Fruit fly (Drosophila melanogaster) whole organism, embryonic: ENCODE results near the gene dpr9.

ENCODE experiments used
- CG10147 ChIP-seq: fragments of 200-800 bp; sonication (Bioruptor generic); optimal IDR thresholded peaks from 2 replicates; lab custom pipeline; 2019; ENCODE audit warnings: missing biosample characterization, mild to moderate bottlenecking, missing genetic modification characterization, moderate library complexity
- CG10321 ChIP-seq: fragments of 200-800 bp; sonication (Bioruptor generic); IDR thresholded peaks from 2 replicates; pipeline ENCODE4 v1.3.6; 2022; ENCODE audit warnings: missing biosample characterization, missing genetic modification characterization
- CG10979 ChIP-seq: fragments of 200-800 bp; sonication (Bioruptor generic); optimal IDR thresholded peaks from 2 replicates; lab custom pipeline; 2018; ENCODE audit warnings: missing biosample characterization, mild to moderate bottlenecking, missing genetic modification characterization, moderate library complexity
- CG11085 ChIP-seq: fragments of 200-800 bp; sonication (Bioruptor generic); IDR thresholded peaks from 2 replicates; pipeline ENCODE4 v1.3.6; 2022; ENCODE audit warnings: missing biosample characterization, missing genetic modification characterization
- CG11504 ChIP-seq: fragments of 200-800 bp; sonication (Bioruptor generic); optimal IDR thresholded peaks from 3 replicates; lab custom pipeline; 2019; ENCODE audit warnings: missing biosample characterization, mild to moderate bottlenecking, missing genetic modification characterization, moderate library complexity
- CG11560 ChIP-seq: fragments of 200-800 bp; sonication (Bioruptor generic); IDR thresholded peaks from 3 replicates; pipeline ENCODE4 v1.3.6; 2022; ENCODE audit warnings: missing biosample characterization, missing genetic modification characterization
- CG12391 ChIP-seq: fragments of 200-800 bp; sonication (Bioruptor generic); optimal IDR thresholded peaks from 3 replicates; lab custom pipeline; 2018; ENCODE audit warnings: missing biosample characterization, mild to moderate bottlenecking, missing genetic modification characterization, moderate library complexity
- CG12769 ChIP-seq: fragments of 200-800 bp; sonication (Bioruptor generic); optimal IDR thresholded peaks from 2 replicates; lab custom pipeline; 2019; ENCODE audit warnings: missing biosample characterization, mild to moderate bottlenecking, missing genetic modification characterization, moderate library complexity
- CG14667 ChIP-seq: fragments of 200-800 bp; sonication (Bioruptor generic); IDR thresholded peaks from 2 replicates; pipeline ENCODE4 v1.3.6; 2022; ENCODE audit warnings: missing biosample characterization, missing genetic modification characterization
- CG17385 ChIP-seq: fragments of 200-800 bp; sonication (Bioruptor generic); optimal IDR thresholded peaks from 3 replicates; lab custom pipeline; 2018; ENCODE audit warnings: missing biosample characterization, mild to moderate bottlenecking, missing genetic modification characterization
- CG17612 ChIP-seq: fragments of 200-800 bp; sonication (Bioruptor generic); IDR thresholded peaks from 2 replicates; pipeline ENCODE4 v1.3.6; 2022; ENCODE audit warnings: missing biosample characterization, missing genetic modification characterization
- CG18764 ChIP-seq: fragments of 200-800 bp; sonication (Bioruptor generic); optimal IDR thresholded peaks from 3 replicates; lab custom pipeline; 2016; ENCODE audit warnings: missing biosample characterization, missing genetic modification characterization
- CG2120 ChIP-seq: fragments of 200-800 bp; sonication (Bioruptor generic); optimal IDR thresholded peaks from 3 replicates; lab custom pipeline; 2016; ENCODE audit warnings: missing biosample characterization, missing genetic modification characterization
- CG2889 ChIP-seq: fragments of 200-800 bp; sonication (Bioruptor generic); IDR thresholded peaks from 3 replicates; pipeline ENCODE4 v1.3.6; 2022; ENCODE audit warnings: missing biosample characterization, missing genetic modification characterization
- CG31441 ChIP-seq: fragments of 200-800 bp; sonication (Bioruptor generic); IDR thresholded peaks from 2 replicates; pipeline ENCODE4 v1.3.6; 2022; ENCODE audit warnings: missing biosample characterization, missing genetic modification characterization
- CG3995 ChIP-seq: fragments of 200-800 bp; sonication (Bioruptor generic); optimal IDR thresholded peaks from 3 replicates; lab custom pipeline; 2016; ENCODE audit warnings: missing biosample characterization, missing genetic modification characterization
- CG4328 ChIP-seq: fragments of 200-800 bp; sonication (Bioruptor generic); optimal IDR thresholded peaks from 3 replicates; lab custom pipeline; 2017; ENCODE audit warnings: missing biosample characterization, missing genetic modification reagents, missing genetic modification characterization
- CG4424 ChIP-seq: fragments of 200-800 bp; sonication (Bioruptor generic); optimal IDR thresholded peaks from 3 replicates; lab custom pipeline; 2016; ENCODE audit warnings: missing biosample characterization, missing genetic modification characterization
- CG6175 ChIP-seq: fragments of 200-800 bp; sonication (Bioruptor generic); IDR thresholded peaks from 3 replicates; pipeline ENCODE4 v1.3.6; 2022; ENCODE audit warnings: missing biosample characterization, missing genetic modification characterization
- CG8359 ChIP-seq: fragments of 200-800 bp; sonication (Bioruptor generic); optimal IDR thresholded peaks from 2 replicates; lab custom pipeline; 2017; ENCODE audit warnings: missing biosample characterization, mild to moderate bottlenecking, missing genetic modification characterization, borderline replicate concordance
- CG9437 ChIP-seq: fragments of 200-800 bp; sonication (Bioruptor generic); optimal IDR thresholded peaks from 2 replicates; lab custom pipeline; 2018; ENCODE audit warnings: missing biosample characterization, mild to moderate bottlenecking, missing genetic modification characterization
- CG9817 ChIP-seq: fragments of 200-800 bp; sonication (Bioruptor generic); optimal IDR thresholded peaks from 2 replicates; lab custom pipeline; 2018; ENCODE audit warnings: missing biosample characterization, mild to moderate bottlenecking, missing genetic modification characterization, moderate library complexity
- CHES-1-like ChIP-seq: fragments of 200-800 bp; sonication (Bioruptor generic); optimal IDR thresholded peaks from 2 replicates; lab custom pipeline; 2016; ENCODE audit warnings: missing biosample characterization, missing genetic modification characterization
- Chrac-16 ChIP-seq: fragments of 200-800 bp; sonication (Bioruptor generic); optimal IDR thresholded peaks from 3 replicates; lab custom pipeline; 2016; ENCODE audit warnings: missing biosample characterization, missing genetic modification characterization
- Doc3 ChIP-seq: fragments of 200-800 bp; sonication (Bioruptor generic); IDR thresholded peaks from 3 replicates; pipeline ENCODE4 v1.3.6; 2022; ENCODE audit warnings: missing biosample characterization, missing genetic modification characterization; ENCODE audit not compliant: partially characterized antibody
- Fer1 ChIP-seq: fragments of 200-800 bp; sonication (Bioruptor generic); optimal IDR thresholded peaks from 2 replicates; lab custom pipeline; 2017; ENCODE audit warnings: missing biosample characterization, mild to moderate bottlenecking, missing genetic modification characterization
- Gsc ChIP-seq: fragments of 200-800 bp; sonication (Bioruptor generic); IDR thresholded peaks from 2 replicates; pipeline ENCODE4 v1.3.6; 2022; ENCODE audit warnings: missing biosample characterization, missing genetic modification characterization
- Med ChIP-seq: fragments of 200-800 bp; sonication (Bioruptor generic); peaks from one replicate; lab custom pipeline; 2016; ENCODE audit warnings: missing biosample characterization, missing genetic modification characterization, mild to moderate bottlenecking, inconsistent platforms, moderate library complexity
- ap ChIP-seq: fragments of 200-800 bp; sonication (Bioruptor generic); IDR thresholded peaks from 2 replicates; pipeline ENCODE4 v1.3.6; 2022; ENCODE audit warnings: missing biosample characterization, missing genetic modification characterization
- ase ChIP-seq: fragments of 200-800 bp; sonication (Bioruptor generic); IDR thresholded peaks from 3 replicates; pipeline ENCODE4 v1.3.6; 2022; ENCODE audit warnings: missing biosample characterization, missing genetic modification characterization
- bab2 ChIP-seq: fragments of 200-800 bp; sonication (Bioruptor generic); optimal IDR thresholded peaks from 2 replicates; lab custom pipeline; 2016; ENCODE audit warnings: missing biosample characterization, missing genetic modification characterization
- crol ChIP-seq: fragments of 200-800 bp; sonication (Bioruptor generic); IDR thresholded peaks from 2 replicates; pipeline ENCODE4 v1.3.6; 2022; ENCODE audit warnings: missing biosample characterization, missing genetic modification characterization
- esg ChIP-seq: fragments of 200-800 bp; sonication (Bioruptor generic); conservative IDR thresholded peaks from 2 replicates; pipeline ENCODE4 v1.3.6; 2022; ENCODE audit warnings: missing biosample characterization, missing genetic modification characterization
- gcm2 ChIP-seq: fragments of 200-800 bp; sonication (Bioruptor generic); optimal IDR thresholded peaks from 2 replicates; lab custom pipeline; 2016; ENCODE audit warnings: missing biosample characterization, missing genetic modification characterization
- grn ChIP-seq: fragments of 200-800 bp; sonication (Bioruptor generic); optimal IDR thresholded peaks from 3 replicates; lab custom pipeline; 2017; ENCODE audit warnings: missing biosample characterization, missing genetic modification characterization
- gsb-n ChIP-seq: fragments of 200-800 bp; sonication (Bioruptor generic); optimal IDR thresholded peaks from 3 replicates; lab custom pipeline; 2018; ENCODE audit warnings: missing biosample characterization, mild to moderate bottlenecking, missing genetic modification characterization
- insv ChIP-seq, 2 experiments: fragments of 200-800 bp; sonication (Bioruptor generic); optimal IDR thresholded peaks; 3 replicates each; lab custom pipeline; 2016 to 2018; ENCODE audit warnings: missing biosample characterization in 2 of 2, missing genetic modification characterization in 2 of 2
- kah ChIP-seq: fragments of 200-800 bp; sonication (Bioruptor generic); optimal IDR thresholded peaks from 2 replicates; lab custom pipeline; 2018; ENCODE audit warnings: missing biosample characterization, mild to moderate bottlenecking, missing genetic modification characterization
- lola ChIP-seq, 3 experiments: fragments of >200 bp in 2 of 3; fragments of 200-800 bp in 1 of 3; sonication (Bioruptor generic) in 1 of 3; optimal IDR thresholded peaks; 2 replicates each; lab custom pipeline; 2017 to 2019; ENCODE audit warnings: missing biosample characterization in 3 of 3, missing genetic modification characterization in 3 of 3, mild to moderate bottlenecking in 1 of 3, moderate library complexity in 1 of 3
- mld ChIP-seq: fragments of 200-800 bp; sonication (Bioruptor generic); IDR thresholded peaks from 3 replicates; pipeline ENCODE4 v1.3.6; 2022; ENCODE audit warnings: missing biosample characterization, missing genetic modification characterization; ENCODE audit not compliant: partially characterized antibody
- phol ChIP-seq: fragments of 200-800 bp; sonication (Bioruptor generic); optimal IDR thresholded peaks from 3 replicates; lab custom pipeline; 2018; ENCODE audit warnings: missing biosample characterization, mild to moderate bottlenecking, missing genetic modification characterization, moderate library complexity
- ranshi ChIP-seq: fragments of 200-800 bp; sonication (Bioruptor generic); IDR thresholded peaks from 2 replicates; pipeline ENCODE4 v1.3.6; 2022; ENCODE audit warnings: missing biosample characterization, missing genetic modification characterization
- run ChIP-seq: fragments of 200-800 bp; sonication (Bioruptor generic); optimal IDR thresholded peaks from 3 replicates; lab custom pipeline; 2018; ENCODE audit warnings: missing biosample characterization, mild to moderate bottlenecking, missing genetic modification characterization
- sens ChIP-seq: fragments of 200-800 bp; sonication (Bioruptor generic); peaks from one replicate; lab custom pipeline; 2016; ENCODE audit warnings: missing biosample characterization, missing genetic modification characterization
- sim ChIP-seq: fragments of 200-800 bp; sonication (Bioruptor generic); IDR thresholded peaks from 2 replicates; pipeline ENCODE4 v1.3.6; 2022; ENCODE audit warnings: missing biosample characterization, missing genetic modification characterization
- tio ChIP-seq: fragments of 200-800 bp; sonication (Bioruptor generic); optimal IDR thresholded peaks from 2 replicates; lab custom pipeline; 2017; ENCODE audit warnings: missing biosample characterization, missing genetic modification characterization, inconsistent platforms
- tup ChIP-seq: fragments of 200-800 bp; sonication (Bioruptor generic); optimal IDR thresholded peaks from 2 replicates; lab custom pipeline; 2016; ENCODE audit warnings: missing biosample characterization, mild to moderate bottlenecking, missing genetic modification characterization, moderate library complexity
- twi ChIP-seq: fragments of 200-800 bp; optimal IDR thresholded peaks from 2 replicates; lab custom pipeline; 2019; ENCODE audit warnings: missing biosample characterization, mild to moderate bottlenecking, missing genetic modification characterization, moderate library complexity
- vnd ChIP-seq: fragments of 200-800 bp; sonication (Bioruptor generic); IDR thresholded peaks from 3 replicates; pipeline ENCODE4 v1.3.6; 2022; ENCODE audit warnings: missing biosample characterization, missing genetic modification characterization; ENCODE audit not compliant: partially characterized antibody
- vvl ChIP-seq: fragments of 200-800 bp; sonication (Bioruptor generic); IDR thresholded peaks from 2 replicates; pipeline ENCODE4 v1.3.6; 2022; ENCODE audit warnings: missing biosample characterization, missing genetic modification characterization

The dpr9 gene

dm6 chr3R:15121599-15122394 is 44.8 kb upstream of the dpr9 start (continued):
- TF ChIP-seq tup (no peak), CG4424 (GFP tag; lab: Kevin White, UChicago) (no peak), CG6175 (GFP tag; lab: Robert Waterston, UW) (no peak), CG2889 (no peak), CG17612 (GFP tag; lab: Robert Waterston, UW) (no peak), CG9437 (no peak), mld (no peak), CG12769 (peak; percentile 10), CG11504 (tag; lab: Kevin White, UChicago) (no peak), twi (tag; lab: Kevin White, UChicago) (no peak), CG10147 (no peak), CG3995 (GFP tag; lab: Kevin White, UChicago) (no peak), sim (GFP tag; lab: Robert Waterston, UW) (no peak), grn (no peak), crol (GFP tag; lab: Robert Waterston, UW) (peak; percentile 94), CG18764 (GFP tag; lab: Kevin White, UChicago) (no peak), CG2120 (GFP tag; lab: Kevin White, UChicago) (no peak), Doc3 (GFP tag; lab: Robert Waterston, UW) (no peak), ranshi (GFP tag; lab: Robert Waterston, UW) (0 out of 2 replicates have a peak, but pooled peaks have one; percentile 8), Med (no peak), CG10979 (no peak), run (peak; percentile 59), insv (GFP tag; optimal IDR thresholded peaks at IDR 0.05; lab: Kevin White, UChicago) (no peak), Fer1 (GFP tag; lab: Kevin White, UChicago) (no peak), kah (peak; percentile 25), CG12391 (tag; lab: Kevin White, UChicago) (no peak), CG17385 (GFP tag; lab: Kevin White, UChicago) (no peak), vvl (GFP tag; lab: Robert Waterston, UW) (no peak), CG4328 (GFP tag; lab: Kevin White, UChicago) (no peak), CG9817 (tag; lab: Kevin White, UChicago) (no peak), esg (no peak), gsb-n (no peak), ase (GFP tag; lab: Robert Waterston, UW) (no peak), sens (peak; percentile 56), ap (GFP tag; lab: Robert Waterston, UW) (no peak), CG31441 (GFP tag; lab: Robert Waterston, UW) (no peak), gcm2 (GFP tag; lab: Kevin White, UChicago) (no peak), CG11560 (no peak), Chrac-16 (GFP tag; lab: Kevin White, UChicago) (no peak), CG14667 (GFP tag; lab: Robert Waterston, UW) (no peak), phol (tag; lab: Kevin White, UChicago) (no peak), Gsc (GFP tag; lab: Robert Waterston, UW) (no peak), CG11085 (GFP tag; lab: Robert Waterston, UW) (no peak), bab2 (GFP tag; lab: Kevin White, UChicago) (no peak), CG8359 (no peak), CHES-1-like (GFP tag; lab: Kevin White, UChicago) (no peak), tio (no peak), lola (GFP tag; optimal IDR thresholded peaks at IDR 0.05; lab: Kevin White, UChicago) (no peak), vnd (GFP tag; lab: Robert Waterston, UW) (no peak), CG10321 (GFP tag; lab: Robert Waterston, UW) (no peak)
